Worm (Caenorhabditis elegans) whole organism, early embryonic: ENCODE results near the gene fbxc-47.

ENCODE experiments used
- B0310.2 ChIP-seq: sonication (generic microtip); optimal IDR thresholded peaks from 2 replicates; lab custom pipeline; 2016; ENCODE audit warnings: mild to moderate bottlenecking, missing genetic modification characterization, missing compliant biosample characterization
- F13C5.2 ChIP-seq: sonication (generic microtip); optimal IDR thresholded peaks from 2 replicates; lab custom pipeline; 2017; ENCODE audit warnings: mild to moderate bottlenecking, missing genetic modification characterization, inconsistent platforms, missing compliant biosample characterization
- ama-1 ChIP-seq: fragments of 150-350 bp; optimal IDR thresholded peaks from 2 replicates; lab custom pipeline; 2014
- ceh-13 ChIP-seq: fragments of 200-800 bp; sonication (Bioruptor generic); optimal IDR thresholded peaks from 2 replicates; lab custom pipeline; 2018; ENCODE audit warnings: mild to moderate bottlenecking, missing genetic modification characterization, missing compliant biosample characterization
- ceh-36 ChIP-seq: sonication (generic microtip); optimal IDR thresholded peaks from 2 replicates; lab custom pipeline; 2016; ENCODE audit warnings: missing genetic modification characterization, inconsistent platforms, missing compliant biosample characterization
- ets-7 ChIP-seq: sonication (generic microtip); optimal IDR thresholded peaks from 2 replicates; lab custom pipeline; 2016; ENCODE audit warnings: missing genotype, missing genetic modification characterization, missing compliant biosample characterization
- flt-1 ChIP-seq: fragments of 200-800 bp; sonication (Bioruptor generic); IDR thresholded peaks from 2 replicates; pipeline ENCODE4 v1.3.6; 2022; ENCODE audit warnings: missing genetic modification characterization, missing compliant biosample characterization
- hmbx-1 ChIP-seq: sonication (generic microtip); optimal IDR thresholded peaks from 2 replicates; lab custom pipeline; 2016; ENCODE audit warnings: mild to moderate bottlenecking, missing genetic modification characterization, missing compliant biosample characterization
- hmg-4 ChIP-seq: fragments of 200-800 bp; sonication (Bioruptor generic); optimal IDR thresholded peaks from 2 replicates; lab custom pipeline; 2018; ENCODE audit warnings: mild to moderate bottlenecking, missing genetic modification characterization, missing compliant biosample characterization
- hnd-1 ChIP-seq: sonication (generic microtip); optimal IDR thresholded peaks from 2 replicates; lab custom pipeline; 2016; ENCODE audit warnings: missing genetic modification characterization, missing compliant biosample characterization
- pes-1 ChIP-seq: fragments of 200-800 bp; sonication (Bioruptor generic); IDR thresholded peaks from 2 replicates; pipeline ENCODE4 v1.3.6; 2022; ENCODE audit warnings: missing genetic modification reagents, missing genetic modification characterization, missing compliant biosample characterization
- scrt-1 ChIP-seq: fragments of 200-800 bp; sonication (Bioruptor generic); IDR thresholded peaks from 2 replicates; pipeline ENCODE4 v1.3.6; 2022; ENCODE audit warnings: missing genetic modification characterization, missing compliant biosample characterization
- sea-1 ChIP-seq: fragments of 200-800 bp; sonication (Bioruptor generic); conservative IDR thresholded peaks from 2 replicates; pipeline ENCODE4 v1.3.6; 2022; ENCODE audit warnings: missing genetic modification characterization, missing compliant biosample characterization
- tbx-11 ChIP-seq: fragments of 200-800 bp; sonication (Bioruptor generic); IDR thresholded peaks from 2 replicates; pipeline ENCODE4 v1.3.6; 2022; ENCODE audit warnings: missing genetic modification characterization, missing compliant biosample characterization
- tbx-37 ChIP-seq: fragments of 200-800 bp; sonication (Bioruptor generic); conservative IDR thresholded peaks from 2 replicates; pipeline ENCODE4 v1.3.6; 2022; ENCODE audit warnings: missing genetic modification reagents, missing genetic modification characterization, missing compliant biosample characterization
- tra-4 ChIP-seq: sonication (generic microtip); optimal IDR thresholded peaks from 2 replicates; lab custom pipeline; 2017; ENCODE audit warnings: missing genetic modification characterization, missing compliant biosample characterization

fbxc-47 gene

DNA sequence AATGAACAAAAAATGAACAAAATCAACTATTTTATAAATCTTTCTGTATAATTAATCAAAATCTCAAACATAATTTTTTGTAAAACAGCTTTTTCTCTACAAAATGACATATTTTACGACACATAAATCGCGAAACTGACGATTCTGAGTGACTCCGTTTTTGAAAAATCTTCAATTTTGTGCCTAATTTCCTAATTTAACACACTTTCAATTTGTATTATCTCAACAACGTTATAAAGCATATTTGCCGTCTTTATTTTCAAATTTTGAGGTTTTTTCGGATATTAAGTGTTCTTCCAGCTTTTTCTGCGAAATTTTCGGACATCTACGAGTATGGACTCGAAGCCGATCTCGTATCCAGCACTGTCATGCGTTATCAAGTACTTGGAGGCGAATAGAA is at the start of gene fbxc-47:
fbxc-47 (plus strand) TSS at position 301 of the 400 bp plus-strand sequence.
- TF ChIP-seq ets-7 (tag; lab: Kevin White, UChicago) (no peak), scrt-1 (GFP tag; lab: Robert Waterston, UW) (no peak), pes-1 (no peak), hmbx-1 (tag; lab: Kevin White, UChicago) (no peak), ceh-13 (GFP tag; lab: Kevin White, UChicago) (no peak), hmg-4 (GFP tag; lab: Kevin White, UChicago) (no peak), tra-4 (tag; lab: Kevin White, UChicago) (no peak), F13C5.2 (no peak), sea-1 (no peak), tbx-11 (GFP tag; lab: Robert Waterston, UW) (no peak), hnd-1 (tag; lab: Kevin White, UChicago) (no peak)

DNA sequence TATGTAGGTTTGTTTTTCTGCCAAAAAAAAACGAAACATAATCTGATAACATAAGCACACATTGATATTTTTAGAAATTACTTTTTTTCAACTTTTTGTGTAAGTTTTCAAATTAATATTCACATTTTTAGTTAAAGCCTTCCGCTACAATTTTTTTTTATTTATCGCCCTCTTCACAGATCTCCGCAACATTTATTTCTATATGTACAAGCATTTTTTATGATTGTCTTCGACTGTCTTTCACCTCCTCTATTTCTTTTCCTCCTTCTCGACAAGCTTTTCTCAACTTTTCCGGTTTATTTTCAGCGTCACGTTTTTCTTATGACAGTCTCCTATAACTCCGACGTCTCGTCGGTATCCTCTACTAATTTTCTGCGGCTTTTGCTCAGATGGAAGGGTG is 49.4 kb upstream of the fbxc-47 start, which contains the start of gene best-20:
best-20 (plus strand) TSS at position 301 of the 400 bp plus-strand sequence.
- TF ChIP-seq ama-1 (no peak), tbx-37 (GFP tag; lab: Robert Waterston, UW) (no peak), tbx-11 (GFP tag; lab: Robert Waterston, UW) (no peak), hmbx-1 (tag; lab: Kevin White, UChicago) (no peak), B0310.2 (no peak), flt-1 (GFP tag; lab: Robert Waterston, UW) (no peak), ets-7 (tag; lab: Kevin White, UChicago) (no peak), hmg-4 (GFP tag; lab: Kevin White, UChicago) (no peak), hnd-1 (tag; lab: Kevin White, UChicago) (no peak), ceh-36 (tag; lab: Kevin White, UChicago) (no peak), scrt-1 (GFP tag; lab: Robert Waterston, UW) (no peak), tra-4 (tag; lab: Kevin White, UChicago) (no peak), F13C5.2 (no peak)

DNA sequence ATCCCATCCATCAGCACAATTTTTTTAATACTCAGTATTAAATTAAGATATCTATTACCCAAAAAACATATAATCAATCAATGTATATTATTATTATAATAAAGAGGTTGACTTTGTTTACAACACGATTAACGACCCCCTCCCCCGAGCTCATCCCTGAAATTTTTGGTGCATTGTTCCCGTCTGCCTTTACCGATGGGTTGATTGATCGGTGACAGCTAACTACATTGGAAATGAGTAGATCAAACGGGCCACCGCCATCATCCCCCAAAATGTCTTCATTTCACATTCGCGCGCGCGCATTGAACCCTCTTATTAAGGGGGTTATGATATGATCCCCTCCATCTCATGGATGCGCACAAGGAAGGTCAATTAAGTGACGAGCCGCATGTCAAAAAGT is 45.5 kb upstream of the fbxc-47 start:
- TF ChIP-seq B0310.2 (no peak), scrt-1 (GFP tag; lab: Robert Waterston, UW) (no peak)

DNA sequence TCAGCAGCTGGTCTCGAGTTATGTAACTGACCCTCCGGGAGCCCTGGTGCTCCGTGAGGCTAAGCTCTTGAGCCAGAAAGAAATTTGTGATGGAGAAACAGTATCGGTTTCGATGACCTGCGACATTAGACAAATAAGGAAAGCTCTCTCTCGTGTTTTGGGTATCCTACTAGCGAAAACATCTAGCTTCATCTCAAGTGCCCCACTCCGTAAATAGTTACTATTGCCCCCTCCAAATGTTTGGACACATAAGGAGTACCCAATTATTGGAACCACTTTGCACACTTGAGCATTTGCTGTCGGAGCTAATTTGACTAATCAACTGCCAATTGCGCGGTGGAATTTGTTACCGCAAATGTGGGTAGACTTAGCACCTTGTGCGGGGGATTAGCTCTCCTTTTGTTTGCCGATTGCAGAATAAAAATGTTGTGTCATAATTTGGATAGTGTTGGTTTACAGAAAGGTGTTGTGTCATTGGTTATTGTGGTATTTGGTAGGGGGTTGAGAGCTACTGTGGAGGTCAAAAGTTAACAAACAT is 41.2 kb upstream of the fbxc-47 start:
- peak; percentile 22 for TF ChIP-seq ceh-36 (tag; lab: Kevin White, UChicago)
- no peak for TF ChIP-seq hmg-4 (GFP tag; lab: Kevin White, UChicago)

DNA sequence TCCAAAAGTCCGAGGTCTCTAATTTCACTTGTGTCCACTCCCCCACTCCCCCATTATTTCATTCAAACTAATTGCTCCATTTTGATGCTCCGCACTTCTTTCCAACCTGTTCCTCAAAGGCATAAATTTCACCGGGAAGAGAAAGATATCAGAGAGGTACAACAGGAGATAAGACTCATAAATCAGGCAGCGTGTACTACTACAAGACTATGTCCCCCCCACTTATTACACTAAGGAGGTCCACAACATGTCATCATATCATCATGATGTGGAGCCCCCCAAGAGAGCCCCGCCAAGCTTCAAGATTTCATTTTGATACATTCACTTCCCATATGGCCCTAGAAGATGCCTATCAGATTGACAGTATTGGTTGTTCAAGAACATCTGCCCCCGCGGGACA is 39.9 kb upstream of the fbxc-47 start:
- peak; percentile 17 for TF ChIP-seq hmg-4 (GFP tag; lab: Kevin White, UChicago)
- TF ChIP-seq ceh-36 (tag; lab: Kevin White, UChicago) = no peak

DNA sequence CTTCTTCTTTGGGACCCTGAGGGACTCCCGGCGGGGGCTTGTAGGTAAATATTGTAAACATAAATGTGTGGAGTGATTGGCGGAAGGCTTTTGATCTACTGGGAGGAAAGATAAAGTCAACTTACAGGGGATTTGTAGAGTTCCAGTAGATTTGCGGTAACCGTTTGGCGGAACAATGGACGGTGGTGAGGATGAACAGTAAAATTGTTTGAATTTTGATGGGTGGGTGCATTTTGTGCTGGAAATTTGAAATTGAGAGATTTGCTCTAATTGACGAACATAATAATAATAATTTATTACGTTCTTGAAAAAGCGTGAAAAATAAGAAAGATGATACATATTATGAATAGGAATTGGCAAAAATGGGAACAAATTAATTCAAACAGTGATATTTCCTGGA is 38.7 kb upstream of the fbxc-47 start, which contains the start of gene vab-2:
vab-2 (minus strand) TSS at position 238 of the 400 bp plus-strand sequence.
- TF ChIP-seq ama-1 (no peak), hmbx-1 (tag; lab: Kevin White, UChicago) (no peak), tbx-11 (GFP tag; lab: Robert Waterston, UW) (no peak), tra-4 (tag; lab: Kevin White, UChicago) (no peak), ceh-13 (GFP tag; lab: Kevin White, UChicago) (no peak), F13C5.2 (no peak), ets-7 (tag; lab: Kevin White, UChicago) (no peak), hnd-1 (tag; lab: Kevin White, UChicago) (no peak), B0310.2 (no peak), scrt-1 (GFP tag; lab: Robert Waterston, UW) (no peak), hmg-4 (GFP tag; lab: Kevin White, UChicago) (no peak), ceh-36 (tag; lab: Kevin White, UChicago) (no peak), pes-1 (no peak), flt-1 (GFP tag; lab: Robert Waterston, UW) (no peak), sea-1 (no peak)

DNA sequence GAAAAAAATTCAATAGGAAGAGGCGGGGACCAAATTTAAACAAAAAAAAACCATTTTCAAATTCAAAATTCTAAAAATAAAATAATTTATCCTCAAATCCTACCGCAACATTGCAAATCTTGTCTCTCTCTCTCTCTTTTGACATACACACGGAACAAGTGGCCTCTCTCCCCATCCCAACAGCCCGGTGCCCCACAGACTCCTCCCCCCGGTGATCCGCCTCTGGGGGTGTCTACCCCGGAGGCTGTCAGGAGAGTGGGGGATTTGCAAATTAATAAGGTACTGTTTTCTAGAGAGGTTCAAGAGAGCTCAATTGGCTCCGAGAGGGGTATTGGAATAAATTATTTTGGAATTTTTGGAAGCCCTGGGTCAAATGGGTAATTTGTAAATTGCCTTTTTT is 37.6 kb upstream of the fbxc-47 start:
- no peak for TF ChIP-seq hmbx-1 (tag; lab: Kevin White, UChicago)
- no peak for TF ChIP-seq tbx-11 (GFP tag; lab: Robert Waterston, UW)
- TF ChIP-seq hmg-4 (GFP tag; lab: Kevin White, UChicago) = peak; percentile 61
- TF ChIP-seq F13C5.2 = no peak

DNA sequence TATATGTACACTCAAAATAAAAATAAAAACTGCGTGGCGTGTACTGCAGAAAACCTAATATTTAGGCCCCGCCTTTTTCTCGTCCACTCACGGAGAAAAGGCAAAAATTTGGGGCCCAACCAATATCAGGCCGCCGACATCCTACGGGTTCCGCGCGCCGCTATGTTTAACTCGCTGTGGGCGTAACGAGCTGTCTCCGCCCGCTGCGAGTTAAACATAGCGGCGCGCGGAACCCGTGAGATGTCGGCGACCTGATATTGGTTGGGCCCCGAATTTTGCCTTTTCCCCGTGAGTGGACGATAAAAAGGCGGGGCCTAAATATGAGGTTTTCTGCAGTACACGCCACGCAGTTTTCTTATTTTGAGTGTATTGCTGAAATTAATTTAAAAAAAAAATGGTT is 34.1 kb upstream of the fbxc-47 start:
- peak; percentile 46; the same call in 1 of the 2 replicates for TF ChIP-seq pes-1

DNA sequence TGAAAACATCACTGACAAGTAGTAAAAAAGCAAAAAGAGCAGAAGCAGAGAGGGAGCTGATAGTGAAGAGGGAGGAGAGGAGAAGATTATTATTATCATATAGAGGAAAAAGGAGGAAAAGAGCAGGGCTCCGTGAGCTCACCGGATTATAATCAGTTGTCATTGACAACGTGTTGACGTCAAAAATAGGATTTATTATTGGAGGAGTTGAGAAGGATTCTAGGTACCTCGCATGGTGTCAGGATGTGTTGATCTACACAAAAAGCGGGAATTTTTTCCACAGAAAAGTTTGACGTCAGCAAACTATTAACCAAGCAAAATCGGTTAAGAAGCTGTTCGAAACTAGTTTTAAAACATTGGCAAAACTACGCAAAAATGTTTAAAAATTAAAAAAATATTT is 31.2 kb upstream of the fbxc-47 start:
- TF ChIP-seq hmbx-1 (tag; lab: Kevin White, UChicago) = no peak
- no peak for TF ChIP-seq flt-1 (GFP tag; lab: Robert Waterston, UW)
- TF ChIP-seq tbx-37 (GFP tag; lab: Robert Waterston, UW) = no peak
- no peak for TF ChIP-seq B0310.2
- no peak for TF ChIP-seq hnd-1 (tag; lab: Kevin White, UChicago)
- no peak for TF ChIP-seq F13C5.2
- no peak for TF ChIP-seq hmg-4 (GFP tag; lab: Kevin White, UChicago)
- no peak for TF ChIP-seq ceh-13 (GFP tag; lab: Kevin White, UChicago)
- TF ChIP-seq sea-1 = no peak
- TF ChIP-seq scrt-1 (GFP tag; lab: Robert Waterston, UW) = no peak
- no peak for TF ChIP-seq ets-7 (tag; lab: Kevin White, UChicago)
- no peak for TF ChIP-seq ama-1
- TF ChIP-seq tra-4 (tag; lab: Kevin White, UChicago) = no peak
- no peak for TF ChIP-seq ceh-36 (tag; lab: Kevin White, UChicago)
- no peak for TF ChIP-seq pes-1
